Fruit fly (Drosophila melanogaster) whole organism, prepupa: Measurements from ENCODE around the gene Uxs.

ENCODE experiments used
- Blimp-1 ChIP-seq: fragments of 200-800 bp; sonication (Bioruptor generic); optimal IDR thresholded peaks from 3 replicates; lab custom pipeline; 2017; ENCODE audit warnings: missing biosample characterization, missing genetic modification characterization, mild to moderate bottlenecking, moderate library complexity, missing genetic modification reagents
- CG10631 ChIP-seq: fragments of 200-800 bp; sonication (Bioruptor generic); optimal IDR thresholded peaks from 2 replicates; lab custom pipeline; 2016; ENCODE audit warnings: missing biosample characterization, missing genetic modification characterization
- CG11294 ChIP-seq: fragments of 200-800 bp; sonication (Bioruptor generic); IDR thresholded peaks from 2 replicates; pipeline ENCODE4 v1.3.6; 2022; ENCODE audit warnings: missing biosample characterization, missing genetic modification characterization
- CG11902 ChIP-seq: fragments of 200-800 bp; sonication (Bioruptor generic); optimal IDR thresholded peaks from 3 replicates; lab custom pipeline; 2016; ENCODE audit warnings: missing biosample characterization, missing genetic modification characterization
- CG1621 ChIP-seq: fragments of 200-800 bp; sonication (Bioruptor generic); optimal IDR thresholded peaks from 3 replicates; lab custom pipeline; 2018; ENCODE audit warnings: missing biosample characterization, mild to moderate bottlenecking, missing genetic modification characterization
- CG16779 ChIP-seq: fragments of 200-800 bp; sonication (Bioruptor generic); optimal IDR thresholded peaks from 3 replicates; lab custom pipeline; 2017; ENCODE audit warnings: missing biosample characterization, mild to moderate bottlenecking, missing genetic modification characterization
- CG3032 ChIP-seq: fragments of 200-800 bp; optimal IDR thresholded peaks from 2 replicates; lab custom pipeline; 2019; ENCODE audit warnings: missing biosample characterization, mild to moderate bottlenecking, missing genetic modification characterization, moderate library complexity
- CG31627 ChIP-seq: fragments of 200-800 bp; sonication (Bioruptor generic); optimal IDR thresholded peaks from 3 replicates; lab custom pipeline; 2016; ENCODE audit warnings: missing biosample characterization, missing genetic modification characterization
- CG34406 ChIP-seq: fragments of 200-800 bp; sonication (Bioruptor generic); optimal IDR thresholded peaks from 3 replicates; lab custom pipeline; 2016; ENCODE audit warnings: missing biosample characterization, missing genetic modification characterization
- CG3919 ChIP-seq: fragments of 200-800 bp; sonication (Bioruptor generic); optimal IDR thresholded peaks from 3 replicates; lab custom pipeline; 2016; ENCODE audit warnings: missing biosample characterization, missing genetic modification characterization
- CG4318 ChIP-seq: fragments of 200-800 bp; sonication (Bioruptor generic); optimal IDR thresholded peaks from 3 replicates; lab custom pipeline; 2017; ENCODE audit warnings: missing biosample characterization, mild to moderate bottlenecking, missing genetic modification characterization
- CG6163 ChIP-seq: fragments of 200-800 bp; sonication (Bioruptor generic); IDR thresholded peaks from 3 replicates; pipeline ENCODE4 v1.3.6; 2022; ENCODE audit warnings: missing biosample characterization, missing genetic modification characterization
- CG6792 ChIP-seq: fragments of 200-800 bp; sonication (Bioruptor generic); optimal IDR thresholded peaks from 3 replicates; lab custom pipeline; 2016; ENCODE audit warnings: missing biosample characterization, missing genetic modification characterization
- CG6808 ChIP-seq: fragments of 200-800 bp; sonication (Bioruptor generic); optimal IDR thresholded peaks from 3 replicates; lab custom pipeline; 2017; ENCODE audit warnings: missing biosample characterization, missing genetic modification characterization, mild to moderate bottlenecking, moderate library complexity, missing genetic modification reagents
- CG6854 ChIP-seq: fragments of 200-800 bp; sonication (Bioruptor generic); optimal IDR thresholded peaks from 2 replicates; lab custom pipeline; 2017; ENCODE audit warnings: missing biosample characterization, mild to moderate bottlenecking, missing genetic modification characterization
- CG8119 ChIP-seq: fragments of 200-800 bp; sonication (Bioruptor generic); IDR thresholded peaks from 3 replicates; pipeline ENCODE4 v1.3.6; 2022; ENCODE audit warnings: missing biosample characterization, missing genetic modification characterization
- CG8319 ChIP-seq: fragments of 200-800 bp; sonication (Bioruptor generic); optimal IDR thresholded peaks from 3 replicates; lab custom pipeline; 2016; ENCODE audit warnings: missing biosample characterization, missing genetic modification characterization
- CG8632 ChIP-seq: fragments of 200-800 bp; sonication (Bioruptor generic); optimal IDR thresholded peaks from 3 replicates; lab custom pipeline; 2016; ENCODE audit warnings: missing biosample characterization, missing genetic modification characterization
- Eip78C ChIP-seq: fragments of 200-800 bp; sonication (Bioruptor generic); peaks from one replicate; lab custom pipeline; 2016; ENCODE audit warnings: missing biosample characterization, missing genetic modification characterization
- Eip93F ChIP-seq: fragments of 200-800 bp; sonication (Bioruptor generic); optimal IDR thresholded peaks from 2 replicates; lab custom pipeline; 2016; ENCODE audit warnings: missing biosample characterization, mild to moderate bottlenecking, missing genetic modification characterization
- Ets21C ChIP-seq: fragments of 200-800 bp; sonication (Bioruptor generic); optimal IDR thresholded peaks from 3 replicates; lab custom pipeline; 2016; ENCODE audit warnings: missing biosample characterization, missing genetic modification characterization
- Ets96B ChIP-seq: fragments of 200-800 bp; optimal IDR thresholded peaks from 2 replicates; lab custom pipeline; 2019; ENCODE audit warnings: missing biosample characterization, mild to moderate bottlenecking, missing genetic modification characterization, moderate library complexity
- Gug ChIP-seq: fragments of 200-800 bp; sonication (Bioruptor generic); IDR thresholded peaks from 2 replicates; pipeline ENCODE4 v1.3.6; 2022; ENCODE audit warnings: missing biosample characterization, missing genetic modification characterization
- Hr38 ChIP-seq: sonication (Bioruptor generic); optimal IDR thresholded peaks from 2 replicates; lab custom pipeline; 2016; ENCODE audit warnings: missing biosample characterization, missing genetic modification characterization
- Hr39 ChIP-seq: fragments of 200-800 bp; sonication (Bioruptor generic); optimal IDR thresholded peaks from 2 replicates; lab custom pipeline; 2016; ENCODE audit warnings: missing biosample characterization, missing genetic modification characterization
- Hr4 ChIP-seq: fragments of 200-800 bp; sonication (Bioruptor generic); optimal IDR thresholded peaks from 3 replicates; lab custom pipeline; 2016; ENCODE audit warnings: missing biosample characterization, missing genetic modification characterization
- Lpt ChIP-seq: fragments of 200-800 bp; sonication (Bioruptor generic); optimal IDR thresholded peaks from 3 replicates; lab custom pipeline; 2016; ENCODE audit warnings: missing biosample characterization, missing genetic modification characterization
- Met ChIP-seq: fragments of 200-800 bp; sonication (Bioruptor generic); optimal IDR thresholded peaks from 3 replicates; lab custom pipeline; 2016; ENCODE audit warnings: missing biosample characterization, missing genetic modification characterization
- Sox102F ChIP-seq: fragments of 200-800 bp; sonication (Bioruptor generic); optimal IDR thresholded peaks from 2 replicates; lab custom pipeline; 2016; ENCODE audit warnings: missing biosample characterization, mild to moderate bottlenecking, missing genetic modification characterization
- acj6 ChIP-seq: fragments of 200-800 bp; sonication (Bioruptor generic); optimal IDR thresholded peaks from 3 replicates; lab custom pipeline; 2016; ENCODE audit warnings: missing biosample characterization, missing genetic modification characterization
- eg ChIP-seq: fragments of 200-800 bp; sonication (Bioruptor generic); IDR thresholded peaks from 3 replicates; pipeline ENCODE4 v1.3.6; 2022; ENCODE audit warnings: missing biosample characterization, missing genetic modification characterization
- esn ChIP-seq: fragments of 200-800 bp; sonication (Bioruptor generic); optimal IDR thresholded peaks from 2 replicates; lab custom pipeline; 2016; ENCODE audit warnings: missing biosample characterization, mild to moderate bottlenecking, missing genetic modification characterization, moderate library complexity
- fkh ChIP-seq: fragments of 200-800 bp; sonication (Bioruptor generic); optimal IDR thresholded peaks from 3 replicates; lab custom pipeline; 2017; ENCODE audit warnings: missing biosample characterization, mild to moderate bottlenecking, missing genetic modification characterization, moderate library complexity
- lz ChIP-seq: fragments of 200-800 bp; sonication (Bioruptor generic); optimal IDR thresholded peaks from 3 replicates; lab custom pipeline; 2016; ENCODE audit warnings: missing biosample characterization, missing genetic modification characterization
- net ChIP-seq: fragments of 200-800 bp; sonication (Bioruptor generic); optimal IDR thresholded peaks from 3 replicates; lab custom pipeline; 2016; ENCODE audit warnings: missing biosample characterization, missing genetic modification characterization
- pdm3 ChIP-seq: fragments of 200-800 bp; sonication (Bioruptor generic); optimal IDR thresholded peaks from 3 replicates; lab custom pipeline; 2016; ENCODE audit warnings: missing biosample characterization, missing genetic modification characterization
- salr ChIP-seq, 2 experiments: fragments of 200-800 bp; sonication (Bioruptor generic); optimal IDR thresholded peaks; 3 replicates each; lab custom pipeline; 2016 to 2018; ENCODE audit warnings: missing biosample characterization in 2 of 2, missing genetic modification characterization in 2 of 2, mild to moderate bottlenecking in 1 of 2
- svp ChIP-seq: fragments of 200-800 bp; sonication (Bioruptor generic); peaks from one replicate; lab custom pipeline; 2016; ENCODE audit warnings: missing biosample characterization, missing genetic modification characterization
- topi ChIP-seq: fragments of 200-800 bp; sonication (Bioruptor generic); optimal IDR thresholded peaks from 3 replicates; lab custom pipeline; 2016; ENCODE audit warnings: missing biosample characterization, missing genetic modification characterization
- vri ChIP-seq: fragments of 200-800 bp; sonication (Bioruptor generic); optimal IDR thresholded peaks from 3 replicates; lab custom pipeline; 2016; ENCODE audit warnings: missing biosample characterization, mild to moderate bottlenecking, missing genetic modification characterization

Uxs gene

dm6 chr3L:8197779-8198279 is 17.1 kb downstream of the Uxs start, which contains the start of the genes UbcE2M and Dhps (continued):
- TF ChIP-seq CG6854 (GFP tag; lab: Kevin White, UChicago), result no peak

- no peak for TF ChIP-seq CG1621 (tag; lab: Kevin White, UChicago)
- no peak for TF ChIP-seq Met (GFP tag; lab: Kevin White, UChicago)
- TF ChIP-seq Hr39 (GFP tag; lab: Kevin White, UChicago), result no peak
- TF ChIP-seq CG16779, result no peak
- TF ChIP-seq Hr4 (GFP tag; lab: Kevin White, UChicago), result no peak
- TF ChIP-seq topi (GFP tag; lab: Kevin White, UChicago), result no peak
- no peak for TF ChIP-seq Eip93F (GFP tag; lab: Kevin White, UChicago)
- TF ChIP-seq Gug (GFP tag; lab: Robert Waterston, UW), result no peak
- TF ChIP-seq esn (GFP tag; lab: Kevin White, UChicago), result no peak
- TF ChIP-seq fkh, result no peak
- TF ChIP-seq Ets21C (GFP tag; lab: Kevin White, UChicago), result no peak
- no peak for TF ChIP-seq net (GFP tag; lab: Kevin White, UChicago)
- TF ChIP-seq Eip78C (GFP tag; lab: Kevin White, UChicago), result no peak
- no peak for TF ChIP-seq svp (GFP tag; lab: Kevin White, UChicago)
- no peak for TF ChIP-seq CG8632
- no peak for TF ChIP-seq CG6854 (GFP tag; lab: Kevin White, UChicago)
- no peak for TF ChIP-seq pdm3
- no peak for TF ChIP-seq CG6163
- TF ChIP-seq vri, result no peak
These were observed 21.7 kb downstream of the Uxs start, which contains the start of the genes CG7366 and CG13679 for dm6 chr3L:8202317-8202842. Gene CG7366, minus strand, starts transcription at chr3L:8202417. Gene CG13679, plus strand, starts transcription at chr3L:8202792.

- TF ChIP-seq CG8119 (no peak), Blimp-1 (GFP tag; lab: Kevin White, UChicago) (no peak), CG6808 (GFP tag; lab: Kevin White, UChicago) (no peak), Lpt (GFP tag; lab: Kevin White, UChicago) (no peak), salr (GFP tag; optimal IDR thresholded peaks at IDR 0.05; lab: Kevin White, UChicago) (no peak), CG11902 (no peak), Gug (GFP tag; lab: Robert Waterston, UW) (no peak), acj6 (GFP tag; lab: Kevin White, UChicago) (no peak), eg (GFP tag; lab: Robert Waterston, UW) (no peak), CG34406 (GFP tag; lab: Kevin White, UChicago) (no peak), net (GFP tag; lab: Kevin White, UChicago) (no peak), CG4318 (GFP tag; lab: Kevin White, UChicago) (no peak), CG8319 (GFP tag; lab: Kevin White, UChicago) (no peak), CG10631 (no peak), topi (GFP tag; lab: Kevin White, UChicago) (no peak), Hr38 (GFP tag; lab: Kevin White, UChicago) (no peak), lz (GFP tag; lab: Kevin White, UChicago) (no peak), CG6792 (GFP tag; lab: Kevin White, UChicago) (no peak), vri (no peak), Sox102F (GFP tag; lab: Kevin White, UChicago) (no peak)
These were observed 29.9 kb downstream of the Uxs start, which contains the start of gene tut for dm6 chr3L:8210596-8210995. Gene tut, minus strand, starts transcription at chr3L:8210743.

dm6 chr3L:8211590-8211989 is 30.9 kb downstream of the Uxs start, which contains the start of gene CG8006:
Gene CG8006, plus strand, starts transcription at chr3L:8211890.
- no peak for TF ChIP-seq CG6854 (GFP tag; lab: Kevin White, UChicago)
- no peak for TF ChIP-seq Gug (GFP tag; lab: Robert Waterston, UW)
- no peak for TF ChIP-seq CG16779
- no peak for TF ChIP-seq CG10631
- TF ChIP-seq Hr38 (GFP tag; lab: Kevin White, UChicago), result no peak
- TF ChIP-seq CG3919 (GFP tag; lab: Kevin White, UChicago), result no peak
- no peak for TF ChIP-seq Ets96B (tag; lab: Kevin White, UChicago)
- no peak for TF ChIP-seq CG8119
- no peak for TF ChIP-seq CG31627 (GFP tag; lab: Kevin White, UChicago)
- TF ChIP-seq CG11294 (GFP tag; lab: Robert Waterston, UW), result no peak
- no peak for TF ChIP-seq CG3032 (tag; lab: Kevin White, UChicago)
